Fruit fly (Drosophila melanogaster): Measurements from ENCODE around the gene CG17377.

DNA sequence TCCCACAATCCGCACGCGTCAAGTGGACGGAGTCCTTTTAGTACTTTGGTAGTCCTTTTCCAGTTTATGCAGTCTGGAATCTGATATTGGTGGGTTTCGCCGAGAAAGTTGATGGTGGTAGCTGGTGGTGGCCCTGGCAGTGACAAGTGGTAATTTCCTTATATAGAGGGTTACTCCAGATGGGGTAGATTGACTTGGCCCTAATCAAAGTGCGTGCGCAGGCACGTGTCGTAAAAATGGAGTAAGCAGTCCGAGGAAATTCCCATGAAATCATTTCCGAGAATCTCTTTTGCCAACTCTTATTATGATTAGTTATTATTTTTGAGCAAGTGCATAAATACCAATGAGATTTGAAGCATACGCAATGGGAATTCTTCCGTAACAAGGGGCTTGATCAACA lies 40.8 kb upstream of the CG17377 start:
- TF ChIP-seq Sin3A (optimal IDR thresholded peaks at IDR 0.05) (no peak), Myc (optimal IDR thresholded peaks at IDR 0.05) (no peak), insv (optimal IDR thresholded peaks at IDR 0.05) (no peak), psq (optimal IDR thresholded peaks at IDR 0.05) (no peak), ttk (optimal IDR thresholded peaks at IDR 0.05) (no peak)

Data from Kc167 (cell line).